Worm (Caenorhabditis elegans) whole organism, early embryonic: ENCODE results near the gene cdc-48.1.

Experiments used
- F13C5.2 ChIP-seq: sonication (generic microtip); optimal IDR thresholded peaks from 2 replicates; lab custom pipeline; 2017; ENCODE audit warnings: mild to moderate bottlenecking, missing genetic modification characterization, inconsistent platforms, missing compliant biosample characterization
- ama-1 ChIP-seq: fragments of 150-350 bp; optimal IDR thresholded peaks from 2 replicates; lab custom pipeline; 2014
- ceh-13 ChIP-seq: fragments of 200-800 bp; sonication (Bioruptor generic); optimal IDR thresholded peaks from 2 replicates; lab custom pipeline; 2018; ENCODE audit warnings: mild to moderate bottlenecking, missing genetic modification characterization, missing compliant biosample characterization
- ets-7 ChIP-seq: sonication (generic microtip); optimal IDR thresholded peaks from 2 replicates; lab custom pipeline; 2016; ENCODE audit warnings: missing genotype, missing genetic modification characterization, missing compliant biosample characterization
- flt-1 ChIP-seq: fragments of 200-800 bp; sonication (Bioruptor generic); IDR thresholded peaks from 2 replicates; pipeline ENCODE4 v1.3.6; 2022; ENCODE audit warnings: missing genetic modification characterization, missing compliant biosample characterization
- hnd-1 ChIP-seq: sonication (generic microtip); optimal IDR thresholded peaks from 2 replicates; lab custom pipeline; 2016; ENCODE audit warnings: missing genetic modification characterization, missing compliant biosample characterization
- pes-1 ChIP-seq: fragments of 200-800 bp; sonication (Bioruptor generic); IDR thresholded peaks from 2 replicates; pipeline ENCODE4 v1.3.6; 2022; ENCODE audit warnings: missing genetic modification reagents, missing genetic modification characterization, missing compliant biosample characterization
- tbx-11 ChIP-seq: fragments of 200-800 bp; sonication (Bioruptor generic); IDR thresholded peaks from 2 replicates; pipeline ENCODE4 v1.3.6; 2022; ENCODE audit warnings: missing genetic modification characterization, missing compliant biosample characterization
- tra-4 ChIP-seq: sonication (generic microtip); optimal IDR thresholded peaks from 2 replicates; lab custom pipeline; 2017; ENCODE audit warnings: missing genetic modification characterization, missing compliant biosample characterization

DNA sequence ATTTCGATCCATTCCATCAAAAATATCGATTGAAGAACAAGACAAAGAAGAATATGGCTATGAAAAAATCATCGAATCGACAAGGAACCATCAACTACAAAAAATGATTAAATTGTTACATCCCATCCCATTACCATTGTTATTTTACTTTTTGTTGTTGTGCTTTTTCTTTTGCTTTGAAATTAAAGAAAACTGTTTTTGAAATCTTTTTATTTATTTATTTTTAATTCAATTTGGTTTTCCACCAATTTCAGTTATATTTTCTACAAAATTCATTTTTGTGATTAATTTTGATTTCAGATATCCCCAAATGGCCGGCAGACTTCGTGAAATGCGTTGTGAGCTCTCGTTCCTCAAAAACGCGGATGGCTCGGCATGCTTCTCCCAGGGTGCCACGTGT is 29.2 kb upstream of the cdc-48.1 start, which contains the start of gene crn-5:
- TF ChIP-seq ceh-13 (no peak), ama-1 (lab: Kevin White, UChicago) (no peak), flt-1 (GFP tag; lab: Robert Waterston, UW) (no peak), ets-7 (no peak), F13C5.2 (tag; lab: Kevin White, UChicago) (no peak), hnd-1 (tag; lab: Kevin White, UChicago) (no peak), tbx-11 (GFP tag; lab: Robert Waterston, UW) (no peak), tra-4 (no peak), pes-1 (GFP tag; lab: Robert Waterston, UW) (no peak)
